Worm (Caenorhabditis elegans): ENCODE results near the gene afmd-1.
"Not testable (repeated sequence)": the region's sequence is repeated elsewhere in the genome, so short reads cannot be mapped to it uniquely, and the experiment has no call there.

DNA sequence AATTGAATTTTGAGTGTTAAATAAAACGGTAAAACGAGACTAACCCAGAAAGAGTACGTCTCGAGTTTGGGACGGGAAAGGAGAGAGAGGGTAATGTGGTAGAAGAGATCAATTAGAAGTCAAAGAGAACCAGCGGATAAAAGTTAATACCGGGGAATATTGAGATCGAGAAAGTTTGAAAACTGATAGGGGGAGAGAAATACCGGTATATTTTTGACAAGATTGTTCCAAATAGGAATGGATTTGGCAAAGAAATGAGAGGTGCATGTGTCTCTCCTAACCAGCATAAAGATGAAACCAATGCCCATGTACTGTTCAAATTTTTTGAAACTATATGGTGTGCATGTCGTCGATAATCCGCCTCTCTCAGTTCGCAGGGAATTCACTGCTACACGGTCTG, 10.7 kb downstream of the afmd-1 start, which contains the start of gene C06E4.5:
- not testable (repeated sequence) for TF ChIP-seq T07F8.4 (tag; optimal IDR thresholded peaks at IDR 0.05); snpc-1.3 (tag; optimal IDR thresholded peaks at IDR 0.05; ENCODE audit: insufficient read depth); nhr-80 (tag; optimal IDR thresholded peaks at IDR 0.05); madf-10 (tag; optimal IDR thresholded peaks at IDR 0.05)
